Worm (Caenorhabditis elegans): ENCODE data around the gene glb-10.

ce11 chrII:6335358-6335757 is 26.3 kb upstream of the glb-10 start, which contains the start of gene C32D5.14:
- TF ChIP-seq ceh-9 (tag; optimal IDR thresholded peaks at IDR 0.05), result no peak
- no peak for TF ChIP-seq mec-3 (tag; optimal IDR thresholded peaks at IDR 0.05; ENCODE audit: borderline replicate concordance)
- no peak for TF ChIP-seq Y22D7AL.16 (tag; optimal IDR thresholded peaks at IDR 0.05)
- TF ChIP-seq nfya-1 (tag; optimal IDR thresholded peaks at IDR 0.05), result no peak
- no peak for TF ChIP-seq unc-42 (tag; optimal IDR thresholded peaks at IDR 0.05)
- TF ChIP-seq pax-1 (tag; optimal IDR thresholded peaks at IDR 0.05), result no peak
- TF ChIP-seq fkh-6 (tag; optimal IDR thresholded peaks at IDR 0.05), result no peak
- no peak for TF ChIP-seq syd-9 (tag; optimal IDR thresholded peaks at IDR 0.05)
- TF ChIP-seq ceh-30 (tag; optimal IDR thresholded peaks at IDR 0.05), result no peak
- TF ChIP-seq ama-1 (optimal IDR thresholded peaks at IDR 0.05), result no peak

All from whole organism, late embryonic.